Worm (Caenorhabditis elegans): ENCODE measurements around the gene Y38C1AA.19.

Gene Y38C1AA.19

ce11 chrIV:184184-184583 lies 24.2 kb downstream of the Y38C1AA.19 start, which contains the start of gene pnc-1:
Gene pnc-1 (plus strand): TSS chrIV:184484.
- no peak for TF ChIP-seq lsy-2 (tag; optimal IDR thresholded peaks at IDR 0.05)
- no peak for TF ChIP-seq ztf-4 (tag; optimal IDR thresholded peaks at IDR 0.05)
- TF ChIP-seq nhr-90 (tag; optimal IDR thresholded peaks at IDR 0.05; ENCODE audit: poor library complexity) = no peak
- no peak for TF ChIP-seq unc-62 (GFP tag; optimal IDR thresholded peaks at IDR 0.05)
- no peak for TF ChIP-seq snpc-4 (tag; optimal IDR thresholded peaks at IDR 0.05)
- no peak for TF ChIP-seq nhr-12 (tag; optimal IDR thresholded peaks at IDR 0.05)
- no peak for TF ChIP-seq unc-130 (tag; optimal IDR thresholded peaks at IDR 0.05)

ce11 chrIV:186110-186509 lies 26.1 kb downstream of the Y38C1AA.19 start:
- no peak for TF ChIP-seq ceh-63 (GFP tag; optimal IDR thresholded peaks at IDR 0.05)
- peak in 1 of 3 experiments; percentile 23 for TF ChIP-seq ceh-82 (tag; optimal IDR thresholded peaks at IDR 0.05)
- peak; percentile 2 for TF ChIP-seq nhr-47 (tag; optimal IDR thresholded peaks at IDR 0.05)
- TF ChIP-seq lsy-2 (tag; optimal IDR thresholded peaks at IDR 0.05) = peak in 1 of 2 experiments; percentile 14
- TF ChIP-seq lin-14 (GFP tag; optimal IDR thresholded peaks at IDR 0.05) = peak; percentile 49
- no peak for TF ChIP-seq nhr-19 (GFP tag; conservative IDR thresholded peaks at IDR 0.05)
- no peak for TF ChIP-seq lir-3 (tag; optimal IDR thresholded peaks at IDR 0.05; ENCODE audit: poor library complexity)
- peak; percentile 46 for TF ChIP-seq nhr-71 (tag; optimal IDR thresholded peaks at IDR 0.05)
- TF ChIP-seq fkh-8 (tag; optimal IDR thresholded peaks at IDR 0.05) = peak; percentile 72
- TF ChIP-seq C34B4.2 (tag; optimal IDR thresholded peaks at IDR 0.05) = no peak
- TF ChIP-seq mep-1 (tag; optimal IDR thresholded peaks at IDR 0.05) = peak; percentile 38
- no peak for TF ChIP-seq mdl-1 (tag; optimal IDR thresholded peaks at IDR 0.05)

- no peak for TF ChIP-seq efl-1 (optimal IDR thresholded peaks at IDR 0.05)
- TF ChIP-seq efl-1 (GFP tag; optimal IDR thresholded peaks at IDR 0.05 in 1 of 2) = no peak
- peak; percentile 5 for TF ChIP-seq elt-2 (tag; optimal IDR thresholded peaks at IDR 0.05)
Measured at ce11 chrIV:187336-187735, 27.4 kb downstream of the Y38C1AA.19 start.

- TF ChIP-seq jun-1 (tag; optimal IDR thresholded peaks at IDR 0.05) (no peak), nhr-28 (tag; optimal IDR thresholded peaks at IDR 0.05) (no peak), nhr-77 (tag; optimal IDR thresholded peaks at IDR 0.05) (no peak)
Measured at ce11 chrIV:189087-189486, 29.1 kb downstream of the Y38C1AA.19 start.

- TF ChIP-seq lin-39 (tag; optimal IDR thresholded peaks at IDR 0.05) (peak; percentile 73), C04F5.9 (tag; optimal IDR thresholded peaks at IDR 0.05) (peak; percentile 91), grh-1 (GFP tag; IDR thresholded peaks at IDR 0.05) (peak; percentile 58), nhr-77 (tag; optimal IDR thresholded peaks at IDR 0.05) (peak; percentile 50), nhr-76 (tag; optimal IDR thresholded peaks at IDR 0.05) (no peak), ceh-88 (GFP tag; IDR thresholded peaks at IDR 0.05) (peak; percentile 75), hlh-4 (tag; optimal IDR thresholded peaks at IDR 0.05) (peak; percentile 77), snu-23 (GFP tag; optimal IDR thresholded peaks at IDR 0.05) (peak; percentile 91), sptf-1 (tag; optimal IDR thresholded peaks at IDR 0.05) (no peak), dsc-1 (tag; optimal IDR thresholded peaks at IDR 0.05) (peak; percentile 93), lin-13 (GFP tag; optimal IDR thresholded peaks at IDR 0.05) (peak; percentile 84), hpl-2 (GFP tag; optimal IDR thresholded peaks at IDR 0.05) (no peak), ztf-4 (tag; optimal IDR thresholded peaks at IDR 0.05) (peak; percentile 13), unc-98 (GFP tag; IDR thresholded peaks at IDR 0.05) (peak; percentile 82), fkh-10 (GFP tag; optimal IDR thresholded peaks at IDR 0.05) (peak; percentile 44), nhr-28 (tag; optimal IDR thresholded peaks at IDR 0.05) (no peak), nhr-90 (tag; optimal IDR thresholded peaks at IDR 0.05; ENCODE audit: poor library complexity) (peak; percentile 95), hlh-17 (GFP tag; optimal IDR thresholded peaks at IDR 0.05; ENCODE audit: borderline replicate concordance) (no peak), unc-62 (GFP tag; optimal IDR thresholded peaks at IDR 0.05) (no peak), nhr-84 (tag; optimal IDR thresholded peaks at IDR 0.05) (no peak), dpl-1 (GFP tag; optimal IDR thresholded peaks at IDR 0.05) (peak; percentile 59 to 79 (median 73)), elt-2 (tag; optimal IDR thresholded peaks at IDR 0.05) (peak; percentile 73), fos-1 (tag; optimal IDR thresholded peaks at IDR 0.05) (peak; percentile 33), isw-1 (GFP tag; IDR thresholded peaks at IDR 0.05) (peak; percentile 79), lin-35 (GFP tag; optimal IDR thresholded peaks at IDR 0.05) (peak; percentile 83 to 85), mdl-1 (tag; optimal IDR thresholded peaks at IDR 0.05) (peak in 1 of 2 experiments; percentile 56), skn-1 (tag; optimal IDR thresholded peaks at IDR 0.05) (peak; percentile 78), F16B12.6 (tag; optimal IDR thresholded peaks at IDR 0.05) (peak; percentile 46)
Measured at ce11 chrIV:192046-192445, 32.1 kb downstream of the Y38C1AA.19 start, which contains the start of gene Y38C1AA.12. Gene Y38C1AA.12 (plus strand): TSS chrIV:192256.
